Worm (Caenorhabditis elegans): ENCODE measurements around the gene ZK1127.3.

ce11 chrII:7012592-7012991 is 42.5 kb upstream of the ZK1127.3 start, which contains the start of gene sqv-7:
- TF ChIP-seq ceh-9 (tag; optimal IDR thresholded peaks at IDR 0.05) (no peak), T23F11.4 (GFP tag; optimal IDR thresholded peaks at IDR 0.05) (no peak), fkh-10 (GFP tag; optimal IDR thresholded peaks at IDR 0.05) (no peak), fkh-6 (tag; optimal IDR thresholded peaks at IDR 0.05) (no peak), lin-11 (tag; optimal IDR thresholded peaks at IDR 0.05) (no peak), sox-4 (tag; optimal IDR thresholded peaks at IDR 0.05) (no peak), pat-9 (tag; optimal IDR thresholded peaks at IDR 0.05) (no peak), pha-4 (tag; optimal IDR thresholded peaks at IDR 0.05) (no peak), ama-1 (optimal IDR thresholded peaks at IDR 0.05) (no peak), hlh-13 (GFP tag; optimal IDR thresholded peaks at IDR 0.05) (no peak), ceh-45 (GFP tag; IDR thresholded peaks at IDR 0.05) (no peak), rnt-1 (tag; optimal IDR thresholded peaks at IDR 0.05) (no peak)

Data from whole organism, late embryonic.